Fruit fly (Drosophila melanogaster) Kc167 (cell line): ENCODE measurements around the gene CG12016.

Experiments used
- Sin3A ChIP-seq: fragments of >200 bp; optimal IDR thresholded peaks from 2 replicates; lab custom pipeline; 2018; ENCODE audit warnings: missing external identifiers
- h ChIP-seq: fragments of >200 bp; optimal IDR thresholded peaks from 3 replicates; lab custom pipeline; 2018; ENCODE audit warnings: missing external identifiers
- insv ChIP-seq: fragments of >200 bp; optimal IDR thresholded peaks from 3 replicates; lab custom pipeline; 2018; ENCODE audit warnings: missing external identifiers
- psq ChIP-seq: fragments of >200 bp; optimal IDR thresholded peaks from 2 replicates; lab custom pipeline; 2017; ENCODE audit warnings: missing external identifiers
- ttk ChIP-seq: sonication (Bioruptor generic); optimal IDR thresholded peaks from 2 replicates; lab custom pipeline; 2017; ENCODE audit warnings: missing external identifiers

DNA sequence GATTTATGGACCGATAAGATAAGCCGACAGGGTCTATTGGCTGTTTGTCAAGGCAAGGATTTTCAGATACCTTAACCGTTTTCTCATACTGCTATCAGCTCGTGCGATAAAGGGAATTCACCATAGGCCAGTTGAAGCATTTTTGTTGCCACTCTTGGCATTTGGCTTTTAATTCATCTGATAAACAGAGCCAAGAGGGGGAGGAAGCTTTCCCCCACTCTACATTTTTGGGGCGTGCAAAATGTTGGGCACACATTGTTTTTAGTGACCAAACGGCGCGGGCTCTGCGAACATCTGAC, 30.4 kb downstream of the CG12016 start:
- TF ChIP-seq insv (lab: Kevin White, UChicago): no peak
- no peak for TF ChIP-seq ttk (lab: Kevin White, UChicago)
- no peak for TF ChIP-seq psq
- no peak for TF ChIP-seq h (lab: Kevin White, UChicago)
- no peak for TF ChIP-seq Sin3A (lab: Kevin White, UChicago)
